Worm (Caenorhabditis elegans) whole organism, L3 larva: ENCODE measurements around the gene nhr-254.

Experiments used
- aly-2 ChIP-seq: fragments of 150-350 bp; optimal IDR thresholded peaks from 2 replicates; lab custom pipeline; 2014; ENCODE audit warnings: missing biosample characterization, missing genetic modification characterization
- ama-1 ChIP-seq: fragments of 150-350 bp; optimal IDR thresholded peaks from 2 replicates; lab custom pipeline; 2018
- elt-3 ChIP-seq, 3 experiments: fragments of 150-350 bp in 1 of 3; sonication (generic microtip) in 2 of 3; optimal IDR thresholded peaks; 2 replicates in 2 of 3; 4 replicates in 1 of 3; lab custom pipeline; 2014 to 2017; ENCODE audit warnings: missing biosample characterization in 3 of 3, missing genetic modification characterization in 3 of 3
- fkh-2 ChIP-seq: fragments of 150-350 bp; optimal IDR thresholded peaks from 2 replicates; lab custom pipeline; 2014; ENCODE audit warnings: missing biosample characterization, missing genetic modification reagents, missing genetic modification characterization
- lin-39 ChIP-seq: fragments of 150-350 bp; optimal IDR thresholded peaks from 2 replicates; lab custom pipeline; 2018; ENCODE audit warnings: missing biosample characterization, missing genetic modification reagents, missing genetic modification characterization
- mdl-1 ChIP-seq: fragments of 150-350 bp; optimal IDR thresholded peaks from 2 replicates; lab custom pipeline; 2014; ENCODE audit warnings: missing biosample characterization, missing genetic modification characterization
- pha-4 ChIP-seq: fragments of 150-350 bp; optimal IDR thresholded peaks from 2 replicates; lab custom pipeline; 2014; ENCODE audit warnings: missing biosample characterization, missing genetic modification reagents, missing genetic modification characterization
- pqm-1 ChIP-seq: fragments of 150-350 bp; optimal IDR thresholded peaks from 2 replicates; lab custom pipeline; 2017; ENCODE audit warnings: missing biosample characterization, missing genetic modification characterization, inconsistent platforms
- skn-1 ChIP-seq: fragments of 150-350 bp; optimal IDR thresholded peaks from 2 replicates; lab custom pipeline; 2014; ENCODE audit warnings: missing biosample characterization, missing genetic modification characterization
- unc-39 ChIP-seq: sonication (generic microtip); optimal IDR thresholded peaks from 4 replicates; lab custom pipeline; 2017; ENCODE audit warnings: missing biosample characterization, missing genetic modification characterization
- ztf-4 ChIP-seq: fragments of 150-350 bp; optimal IDR thresholded peaks from 2 replicates; lab custom pipeline; 2014; ENCODE audit warnings: missing biosample characterization, missing genetic modification characterization

ce11 chrV:399721-400120 is 7.3 kb downstream of the nhr-254 start, which contains the start of gene scl-27:
- TF ChIP-seq ama-1 (no peak), aly-2 (no peak), skn-1 (no peak), lin-39 (tag; lab: Kevin White, UChicago) (no peak), unc-39 (tag; lab: Kevin White, UChicago) (no peak), elt-3 (tag; optimal IDR thresholded peaks at IDR 0.05; lab: Kevin White, UChicago) (no peak), fkh-2 (tag; lab: Kevin White, UChicago) (no peak), mdl-1 (tag; lab: Kevin White, UChicago) (no peak), pqm-1 (tag; lab: Kevin White, UChicago) (no peak), ztf-4 (tag; lab: Kevin White, UChicago) (no peak), pha-4 (tag; lab: Kevin White, UChicago) (no peak)
